Worm (Caenorhabditis elegans) whole organism, midembryonic: ENCODE measurements around the gene C39B10.3.

Experiments used
- T22C8.4 ChIP-seq: fragments of 200-800 bp; sonication (Bioruptor generic); IDR thresholded peaks from 2 replicates; pipeline ENCODE4 v1.3.6; 2022; ENCODE audit warnings: missing genetic modification characterization, missing compliant biosample characterization
- cog-1 ChIP-seq: sonication (generic microtip); optimal IDR thresholded peaks from 2 replicates; lab custom pipeline; 2016; ENCODE audit warnings: missing genetic modification characterization, missing compliant biosample characterization
- flt-1 ChIP-seq: fragments of 200-800 bp; sonication (Bioruptor generic); IDR thresholded peaks from 2 replicates; pipeline ENCODE4 v1.3.6; 2022; ENCODE audit warnings: missing genetic modification characterization, missing compliant biosample characterization
- klf-2 ChIP-seq: fragments of 200-800 bp; sonication (Bioruptor generic); conservative IDR thresholded peaks from 2 replicates; pipeline ENCODE4 v1.3.6; 2022; ENCODE audit warnings: missing genetic modification reagents, missing genetic modification characterization, missing compliant biosample characterization
- med-1 ChIP-seq: sonication (generic microtip); optimal IDR thresholded peaks from 2 replicates; lab custom pipeline; 2017; ENCODE audit warnings: missing genetic modification characterization, mild to moderate bottlenecking, missing compliant biosample characterization, antibody characterized with exemption, missing genetic modification reagents; ENCODE audit not compliant: insufficient read depth
- ref-1 ChIP-seq: fragments of 200-800 bp; sonication (Bioruptor generic); conservative IDR thresholded peaks from 2 replicates; pipeline ENCODE4 v1.3.6; 2022; ENCODE audit warnings: missing genetic modification reagents, missing genetic modification characterization, missing compliant biosample characterization
- tab-1 ChIP-seq: fragments of 200-800 bp; sonication (Bioruptor generic); IDR thresholded peaks from 2 replicates; pipeline ENCODE4 v1.3.6; 2022; ENCODE audit warnings: missing genetic modification characterization, missing compliant biosample characterization
- ztf-23 ChIP-seq: fragments of 200-800 bp; sonication (Bioruptor generic); IDR thresholded peaks from 2 replicates; pipeline ENCODE4 v1.3.6; 2022; ENCODE audit warnings: missing genetic modification reagents, missing genetic modification characterization, missing compliant biosample characterization
- ztf-29 ChIP-seq: fragments of 200-800 bp; sonication (Bioruptor generic); IDR thresholded peaks from 2 replicates; pipeline ENCODE4 v1.3.6; 2022; ENCODE audit warnings: missing genetic modification reagents, missing genetic modification characterization, missing compliant biosample characterization

The C39B10.3 gene

ce11 chrX:10443836-10444235, at the start of gene C39B10.3:
Gene C39B10.3 (plus strand): TSS chrX:10444136.
- no peak for TF ChIP-seq klf-2 (GFP tag; lab: Robert Waterston, UW)
- no peak for TF ChIP-seq ztf-23
- TF ChIP-seq tab-1 (GFP tag; lab: Robert Waterston, UW), result no peak
- TF ChIP-seq ref-1 (GFP tag; lab: Robert Waterston, UW), result no peak
- TF ChIP-seq cog-1 (tag; lab: Kevin White, UChicago), result no peak
- TF ChIP-seq T22C8.4 (GFP tag; lab: Robert Waterston, UW), result no peak
- no peak for TF ChIP-seq ztf-29 (GFP tag; lab: Robert Waterston, UW)

ce11 chrX:10394238-10394637, 49.7 kb upstream of the C39B10.3 start:
- TF ChIP-seq ztf-23 (no peak), cog-1 (tag; lab: Kevin White, UChicago) (peak; percentile 36), T22C8.4 (GFP tag; lab: Robert Waterston, UW) (no peak)

- no peak for TF ChIP-seq ztf-29 (GFP tag; lab: Robert Waterston, UW)
- no peak for TF ChIP-seq cog-1 (tag; lab: Kevin White, UChicago)
- no peak for TF ChIP-seq tab-1 (GFP tag; lab: Robert Waterston, UW)
- no peak for TF ChIP-seq T22C8.4 (GFP tag; lab: Robert Waterston, UW)
- TF ChIP-seq ref-1 (GFP tag; lab: Robert Waterston, UW), result no peak
- no peak for TF ChIP-seq flt-1 (GFP tag; lab: Robert Waterston, UW)
- TF ChIP-seq klf-2 (GFP tag; lab: Robert Waterston, UW), result no peak
Observed at ce11 chrX:10395177-10395576, 48.8 kb upstream of the C39B10.3 start.

ce11 chrX:10395668-10396067, 48.3 kb upstream of the C39B10.3 start:
- TF ChIP-seq flt-1 (GFP tag; lab: Robert Waterston, UW) (0 out of 2 replicates have a peak, but pooled peaks have one; percentile 22), T22C8.4 (GFP tag; lab: Robert Waterston, UW) (no peak), ztf-29 (GFP tag; lab: Robert Waterston, UW) (no peak), tab-1 (GFP tag; lab: Robert Waterston, UW) (0 out of 2 replicates have a peak, but pooled peaks have one; percentile 9), med-1 (no peak), klf-2 (GFP tag; lab: Robert Waterston, UW) (no peak), ref-1 (GFP tag; lab: Robert Waterston, UW) (no peak), cog-1 (tag; lab: Kevin White, UChicago) (peak; percentile 37), ztf-23 (no peak)

ce11 chrX:10396509-10397292, 47.2 kb upstream of the C39B10.3 start, which contains the start of gene pkn-1:
Gene pkn-1 (plus strand): TSS chrX:10397242.
- TF ChIP-seq cog-1 (tag; lab: Kevin White, UChicago), result no peak
- peak; percentile 63; the same call in 1 of the 2 replicates for TF ChIP-seq ztf-29 (GFP tag; lab: Robert Waterston, UW)
- no peak for TF ChIP-seq med-1
- no peak for TF ChIP-seq T22C8.4 (GFP tag; lab: Robert Waterston, UW)
- TF ChIP-seq klf-2 (GFP tag; lab: Robert Waterston, UW), result no peak; the same call in 1 of the 2 replicates
- TF ChIP-seq tab-1 (GFP tag; lab: Robert Waterston, UW), result no peak
- TF ChIP-seq ztf-23, result no peak

- no peak for TF ChIP-seq ref-1 (GFP tag; lab: Robert Waterston, UW)
- no peak for TF ChIP-seq tab-1 (GFP tag; lab: Robert Waterston, UW)
- TF ChIP-seq flt-1 (GFP tag; lab: Robert Waterston, UW), result no peak
- TF ChIP-seq cog-1 (tag; lab: Kevin White, UChicago), result no peak
- TF ChIP-seq ztf-23, result no peak
- no peak for TF ChIP-seq med-1
- TF ChIP-seq ztf-29 (GFP tag; lab: Robert Waterston, UW), result no peak
- TF ChIP-seq klf-2 (GFP tag; lab: Robert Waterston, UW), result no peak
Observed at ce11 chrX:10401118-10401517, 42.8 kb upstream of the C39B10.3 start.

- TF ChIP-seq klf-2 (GFP tag; lab: Robert Waterston, UW), result no peak
- TF ChIP-seq cog-1 (tag; lab: Kevin White, UChicago), result no peak
- no peak for TF ChIP-seq tab-1 (GFP tag; lab: Robert Waterston, UW)
- TF ChIP-seq flt-1 (GFP tag; lab: Robert Waterston, UW), result no peak
- no peak for TF ChIP-seq ztf-23
- no peak for TF ChIP-seq med-1
- TF ChIP-seq ztf-29 (GFP tag; lab: Robert Waterston, UW), result no peak
- TF ChIP-seq T22C8.4 (GFP tag; lab: Robert Waterston, UW), result no peak
- TF ChIP-seq ref-1 (GFP tag; lab: Robert Waterston, UW), result no peak
Observed at ce11 chrX:10404051-10404450, 39.9 kb upstream of the C39B10.3 start.

- TF ChIP-seq flt-1 (GFP tag; lab: Robert Waterston, UW) (no peak), cog-1 (tag; lab: Kevin White, UChicago) (no peak), ref-1 (GFP tag; lab: Robert Waterston, UW) (no peak), ztf-23 (no peak), med-1 (no peak)
Observed at ce11 chrX:10406203-10406602, 37.7 kb upstream of the C39B10.3 start, which contains the start of gene gur-3. Gene gur-3 (minus strand): TSS chrX:10406303.

ce11 chrX:10406850-10407249, 37.1 kb upstream of the C39B10.3 start, which contains the start of gene ZC504.1:
Gene ZC504.1 (plus strand): TSS chrX:10407150.
- TF ChIP-seq tab-1 (GFP tag; lab: Robert Waterston, UW) (no peak), klf-2 (GFP tag; lab: Robert Waterston, UW) (no peak), flt-1 (GFP tag; lab: Robert Waterston, UW) (no peak), med-1 (no peak), ref-1 (GFP tag; lab: Robert Waterston, UW) (no peak), T22C8.4 (GFP tag; lab: Robert Waterston, UW) (no peak), ztf-23 (no peak), cog-1 (tag; lab: Kevin White, UChicago) (no peak), ztf-29 (GFP tag; lab: Robert Waterston, UW) (no peak)
